Worm (Caenorhabditis elegans) whole organism, early embryonic: ENCODE measurements around the gene daf-41.

Source experiments
- F13C5.2 ChIP-seq: sonication (generic microtip); optimal IDR thresholded peaks from 2 replicates; lab custom pipeline; 2017; ENCODE audit warnings: mild to moderate bottlenecking, missing genetic modification characterization, inconsistent platforms, missing compliant biosample characterization
- ama-1 ChIP-seq: fragments of 150-350 bp; optimal IDR thresholded peaks from 2 replicates; lab custom pipeline; 2014
- flt-1 ChIP-seq: fragments of 200-800 bp; sonication (Bioruptor generic); IDR thresholded peaks from 2 replicates; pipeline ENCODE4 v1.3.6; 2022; ENCODE audit warnings: missing genetic modification characterization, missing compliant biosample characterization
- hmbx-1 ChIP-seq: sonication (generic microtip); optimal IDR thresholded peaks from 2 replicates; lab custom pipeline; 2016; ENCODE audit warnings: mild to moderate bottlenecking, missing genetic modification characterization, missing compliant biosample characterization
- pes-1 ChIP-seq: fragments of 200-800 bp; sonication (Bioruptor generic); IDR thresholded peaks from 2 replicates; pipeline ENCODE4 v1.3.6; 2022; ENCODE audit warnings: missing genetic modification reagents, missing genetic modification characterization, missing compliant biosample characterization

DNA sequence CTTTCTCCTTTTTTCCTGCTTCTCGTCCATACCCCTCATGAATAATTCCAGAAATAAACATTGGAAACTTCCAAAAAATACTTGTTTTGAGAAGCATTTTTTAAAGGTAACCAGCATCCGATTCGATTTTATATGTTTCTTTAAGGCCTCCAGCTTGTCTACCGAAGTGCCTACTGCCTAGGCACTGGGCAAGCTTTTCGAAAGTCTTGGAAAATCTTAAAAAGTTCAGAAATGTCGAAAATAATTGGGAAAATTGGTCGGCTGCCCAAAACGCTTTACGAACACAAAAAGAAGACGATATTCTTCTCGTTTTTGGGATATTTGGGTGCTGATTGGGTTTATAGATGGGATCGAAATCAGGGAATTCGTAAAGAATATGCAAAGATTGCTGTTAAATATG is 47.1 kb upstream of the daf-41 start, which contains the start of gene F52C9.3:
- TF ChIP-seq pes-1 (GFP tag; lab: Robert Waterston, UW), result no peak
- no peak for TF ChIP-seq hmbx-1 (tag; lab: Kevin White, UChicago)
- TF ChIP-seq F13C5.2 (tag; lab: Kevin White, UChicago), result no peak
- no peak for TF ChIP-seq ama-1 (lab: Kevin White, UChicago)
- TF ChIP-seq flt-1 (GFP tag; lab: Robert Waterston, UW), result no peak
